Fruit fly (Drosophila melanogaster): ENCODE results near the gene CG13305.

The CG13305 gene

DNA sequence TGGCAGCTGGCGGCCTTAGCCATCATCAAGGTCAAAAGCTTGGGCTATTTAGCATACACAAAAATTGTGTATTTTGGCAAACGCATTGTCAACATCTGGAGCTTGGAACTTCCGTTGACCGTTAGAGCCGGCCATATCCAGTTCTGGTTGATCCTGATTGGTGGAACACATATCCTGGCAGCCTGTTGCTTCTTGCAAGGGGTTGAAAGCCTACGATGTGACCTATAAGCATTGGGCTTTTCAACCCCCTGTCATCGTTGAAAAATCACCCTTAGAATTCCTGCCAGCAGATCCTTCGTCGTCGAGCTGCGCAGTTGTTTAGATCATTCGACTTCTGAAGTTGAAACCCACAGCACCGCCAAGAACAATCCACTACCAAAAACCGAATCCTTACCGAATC lies at the start of gene CG13305, which contains the start of gene Pex7:
Gene CG13305, minus strand, starts transcription at position 2 of the 400 bp plus-strand sequence.
Gene Pex7, plus strand, starts transcription at position 325 of the 400 bp plus-strand sequence.
- TF ChIP-seq CG8478 (optimal IDR thresholded peaks at IDR 0.05) (no peak), CTCF (optimal IDR thresholded peaks at IDR 0.05) (no peak)

DNA sequence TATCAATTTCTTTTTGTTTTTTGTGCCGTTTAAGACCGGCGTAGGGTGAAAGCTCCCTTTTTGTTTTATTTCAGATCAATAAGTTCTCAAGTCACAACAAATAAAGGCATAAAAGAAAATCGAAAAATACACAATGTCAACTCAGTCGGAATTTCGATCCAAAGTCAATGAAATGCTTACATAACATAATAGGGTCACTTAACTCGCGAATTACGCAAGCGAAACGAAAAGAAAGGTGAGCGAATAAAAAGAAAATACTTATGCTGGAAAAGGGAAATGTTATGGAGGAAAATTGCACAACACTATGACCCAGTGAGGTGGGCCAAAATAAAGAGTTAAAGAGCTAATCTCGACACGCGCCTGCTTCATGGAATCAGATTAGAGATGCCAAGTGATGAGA lies 49.3 kb upstream of the CG13305 start:
- TF ChIP-seq CTCF (optimal IDR thresholded peaks at IDR 0.05), result no peak
- TF ChIP-seq CG8478 (optimal IDR thresholded peaks at IDR 0.05), result no peak

DNA sequence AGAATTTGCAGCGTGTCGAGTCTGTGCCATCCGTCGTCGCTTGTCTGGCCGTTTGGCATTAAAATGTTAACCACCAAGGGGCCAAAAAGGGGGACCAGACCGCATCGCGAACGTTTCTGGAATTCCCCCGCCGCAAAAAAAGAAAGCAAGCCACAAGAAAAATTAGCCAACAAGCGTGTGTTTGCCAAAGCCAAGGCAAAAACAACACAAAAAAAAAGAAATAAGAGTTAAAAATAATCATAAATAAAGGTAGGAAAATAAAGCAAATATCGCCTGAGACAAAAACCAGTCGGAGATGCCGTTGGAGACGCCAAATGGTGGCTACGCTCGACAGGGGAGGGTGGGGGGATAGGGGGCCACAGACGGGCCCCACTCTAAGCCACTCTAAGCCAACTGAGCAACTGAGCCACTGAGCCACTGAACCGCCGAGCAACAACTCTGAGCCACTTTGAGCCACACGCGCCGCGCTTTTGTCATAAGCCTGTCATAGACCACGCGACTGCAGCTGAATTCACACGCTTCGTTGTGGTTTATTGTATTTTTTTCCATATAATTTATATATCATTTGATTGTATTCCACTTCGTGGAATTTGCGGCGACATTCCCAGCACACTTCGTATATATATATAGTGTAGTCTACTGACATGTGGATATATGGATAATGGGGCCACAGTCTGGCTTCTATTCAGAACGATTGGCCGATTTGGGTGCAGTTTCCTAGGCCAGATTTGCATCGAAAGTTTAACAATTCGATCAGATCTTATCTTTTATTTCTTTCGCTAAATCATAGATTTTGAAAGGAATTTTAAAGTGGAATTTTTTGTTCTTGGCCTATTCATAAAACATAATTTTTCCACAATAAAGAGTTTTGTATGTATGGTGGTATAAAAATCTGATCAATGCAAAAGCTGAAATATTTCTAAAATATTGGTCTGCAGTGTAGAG lies 47.2 kb upstream of the CG13305 start:
- TF ChIP-seq CTCF (optimal IDR thresholded peaks at IDR 0.05), result no peak
- no peak for TF ChIP-seq CG8478 (optimal IDR thresholded peaks at IDR 0.05)

DNA sequence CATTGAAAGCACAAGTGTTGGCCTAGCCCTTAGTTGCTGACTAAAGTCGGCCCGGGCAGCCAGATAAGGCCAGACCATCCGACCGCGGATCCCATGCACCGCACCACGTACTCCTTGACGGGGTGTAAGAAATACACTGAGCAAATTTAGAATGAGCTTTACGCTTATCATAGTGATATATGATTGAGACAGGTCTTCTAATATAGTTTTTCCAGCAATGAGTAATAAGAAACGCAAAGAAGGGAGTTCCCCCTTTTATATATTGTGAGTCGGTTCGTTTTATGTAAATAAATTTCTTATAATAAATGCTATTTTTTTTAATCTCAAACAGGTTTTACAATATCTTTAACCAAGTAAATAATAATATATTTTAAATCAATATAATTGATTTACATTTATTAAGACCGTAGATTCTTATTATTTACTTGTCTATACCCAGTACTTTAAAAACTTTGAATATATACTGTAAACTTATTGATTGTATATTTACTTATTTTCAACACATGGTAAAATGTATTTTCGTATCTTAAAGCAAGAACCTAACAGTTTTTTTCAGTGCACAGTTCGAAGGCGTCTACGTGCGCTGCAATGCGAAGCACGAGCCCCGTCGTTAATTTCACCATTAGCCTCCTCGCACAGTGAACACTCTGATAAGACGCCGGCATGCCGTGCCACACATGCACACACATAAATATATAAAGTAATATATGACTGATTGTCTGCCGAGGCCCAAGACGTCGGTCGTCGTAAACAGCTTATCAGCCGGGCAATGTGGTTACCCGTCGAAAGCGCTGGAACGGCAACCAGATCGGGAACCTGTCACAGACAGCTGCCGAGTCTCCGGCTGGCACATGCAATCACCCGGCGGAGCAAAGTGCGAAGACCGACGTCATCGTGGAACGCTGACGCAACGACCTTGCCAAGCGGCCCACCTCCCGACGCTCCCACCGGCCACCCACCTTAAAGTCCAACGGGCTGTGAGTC lies 45.6 kb upstream of the CG13305 start:
- TF ChIP-seq CTCF (optimal IDR thresholded peaks at IDR 0.05) (no peak), CG8478 (optimal IDR thresholded peaks at IDR 0.05) (no peak)

DNA sequence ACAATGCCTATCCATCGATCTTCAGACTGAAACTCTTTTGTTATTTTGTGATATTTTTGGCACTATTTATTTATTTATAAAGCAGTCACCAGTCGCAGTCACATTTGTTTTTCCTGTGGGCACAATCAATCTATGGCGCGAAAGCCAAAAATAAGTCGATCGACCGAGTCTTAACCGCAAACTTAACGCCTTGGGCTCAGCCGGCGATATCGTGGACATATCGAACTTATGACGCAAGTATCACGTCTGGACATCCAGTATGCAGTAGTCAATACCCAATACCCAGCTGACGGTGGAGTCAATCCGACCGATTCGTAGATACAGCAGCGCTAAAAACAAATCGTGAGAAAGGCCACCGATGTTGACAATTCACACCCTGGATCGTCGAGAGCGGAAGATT lies 44.0 kb upstream of the CG13305 start:
- no peak for TF ChIP-seq CG8478 (optimal IDR thresholded peaks at IDR 0.05)
- TF ChIP-seq CTCF (optimal IDR thresholded peaks at IDR 0.05), result no peak

DNA sequence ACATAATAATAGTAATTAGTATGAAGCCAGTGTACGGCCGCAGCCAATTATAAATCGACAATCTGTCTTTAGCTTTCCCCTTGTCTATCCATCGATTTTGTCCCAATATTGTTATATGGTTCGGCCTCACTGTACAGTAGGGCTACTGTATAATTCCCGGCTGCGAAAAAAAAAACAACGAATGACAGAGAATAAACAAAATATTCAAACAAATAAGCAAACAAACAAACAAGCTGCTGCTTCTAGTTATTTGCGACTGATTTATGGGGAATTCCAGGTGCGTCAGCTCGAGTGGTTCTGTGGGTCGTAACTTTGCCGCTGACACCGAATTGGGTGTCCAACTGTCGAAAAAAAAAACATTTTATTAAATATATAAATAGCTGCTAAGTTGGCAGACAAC lies 43.1 kb upstream of the CG13305 start:
- TF ChIP-seq CTCF (optimal IDR thresholded peaks at IDR 0.05) (no peak), CG8478 (optimal IDR thresholded peaks at IDR 0.05) (no peak)

DNA sequence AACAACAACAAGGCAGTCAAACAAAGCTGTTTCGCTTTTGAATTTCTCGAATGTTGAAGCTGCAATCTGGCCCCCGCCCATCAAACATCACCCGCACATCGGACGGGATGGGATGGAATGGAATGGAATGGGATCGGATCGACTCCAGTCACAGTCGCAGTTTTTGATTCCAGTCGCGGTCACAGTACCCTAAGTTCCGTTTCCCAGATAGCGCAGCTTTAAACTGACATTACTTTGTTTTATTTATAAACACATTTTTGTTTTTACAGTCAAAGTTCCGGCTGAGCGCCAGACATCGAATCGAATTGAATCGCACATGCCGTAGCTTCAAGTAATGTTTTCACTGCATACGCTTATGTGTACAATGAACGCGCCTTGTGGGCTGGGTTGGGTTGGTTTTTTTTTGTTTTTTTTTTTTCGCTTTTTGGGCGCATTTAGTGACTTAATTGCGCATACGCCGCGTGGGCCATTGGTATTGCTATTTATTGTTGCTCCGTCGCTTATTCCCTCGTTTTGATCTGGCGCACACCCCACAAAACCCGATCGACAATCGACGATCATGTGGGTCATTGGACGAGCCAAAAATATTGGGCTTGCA lies 42.2 kb upstream of the CG13305 start:
- TF ChIP-seq CTCF (optimal IDR thresholded peaks at IDR 0.05) (no peak), CG8478 (optimal IDR thresholded peaks at IDR 0.05) (no peak)

DNA sequence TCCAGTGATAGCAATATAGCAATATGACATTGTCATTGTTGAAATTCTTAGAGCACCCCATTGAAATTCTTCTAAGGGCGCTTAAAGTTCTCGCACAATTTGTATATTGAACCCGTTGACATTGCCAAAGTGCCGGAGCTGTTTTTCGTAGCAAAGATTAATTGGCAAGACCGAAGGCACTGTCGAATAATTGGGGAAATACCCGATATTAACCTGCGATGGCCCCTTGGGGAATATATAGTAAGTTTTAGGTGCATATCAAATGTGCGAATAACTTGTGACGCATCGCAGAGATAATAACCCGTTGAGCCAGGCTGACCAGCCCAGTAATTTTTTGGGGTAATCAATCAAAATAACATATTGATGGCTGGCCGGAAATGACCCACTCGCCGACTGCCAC lies 40.0 kb upstream of the CG13305 start:
- TF ChIP-seq CTCF (optimal IDR thresholded peaks at IDR 0.05) (no peak), CG8478 (optimal IDR thresholded peaks at IDR 0.05) (no peak)

DNA sequence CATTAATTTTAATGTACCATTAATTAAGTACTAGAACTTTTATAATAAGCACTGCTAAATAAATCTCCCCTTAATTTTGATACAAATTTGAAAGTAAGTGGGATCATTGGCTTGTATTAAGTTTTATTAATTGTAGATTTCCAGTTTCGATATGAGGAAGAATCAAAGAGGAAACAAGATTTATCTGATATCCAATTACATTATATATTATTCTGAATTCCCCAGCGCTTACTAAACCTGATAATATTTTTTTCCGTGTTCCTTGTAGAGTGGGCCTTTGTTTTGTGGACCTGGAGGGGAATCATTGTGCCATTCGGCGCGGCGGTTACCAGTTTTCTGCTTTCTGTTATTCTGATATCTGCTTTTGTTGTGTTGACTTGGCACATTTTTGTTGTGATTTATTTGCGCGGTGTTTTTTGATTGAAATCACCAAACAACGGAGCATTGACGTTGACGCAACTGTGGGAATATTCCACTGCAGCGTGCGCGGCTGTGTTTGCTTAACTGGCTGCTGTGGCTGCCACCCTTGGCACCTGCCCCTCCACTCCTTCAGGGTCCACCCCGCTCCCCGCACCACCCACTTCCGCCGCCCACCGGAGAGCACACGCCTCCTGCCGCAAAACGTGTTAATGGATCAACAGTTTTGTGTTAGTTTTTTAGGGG lies 37.9 kb upstream of the CG13305 start:
- TF ChIP-seq CG8478 (optimal IDR thresholded peaks at IDR 0.05), result no peak
- TF ChIP-seq CTCF (optimal IDR thresholded peaks at IDR 0.05), result no peak

DNA sequence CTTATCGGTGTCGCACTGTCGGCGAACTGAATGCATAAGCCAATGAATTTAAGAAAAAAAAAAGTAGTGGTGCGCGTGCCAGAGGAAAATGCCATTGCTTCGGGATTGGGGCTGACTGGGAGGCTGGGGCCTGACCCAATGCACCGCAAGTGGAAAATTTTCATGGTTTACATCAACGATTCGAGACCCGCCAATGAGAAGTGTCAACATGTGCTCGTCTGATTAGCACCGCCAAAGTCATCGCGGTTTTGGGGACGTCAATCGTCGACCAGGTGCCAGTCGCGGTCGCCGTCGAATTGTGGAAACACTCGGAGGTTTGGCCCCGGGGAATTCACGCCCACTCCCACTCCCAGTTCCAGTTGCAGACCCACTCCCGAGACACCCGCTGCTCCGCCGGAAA lies 37.2 kb upstream of the CG13305 start:
- TF ChIP-seq CG8478 (optimal IDR thresholded peaks at IDR 0.05) (no peak), CTCF (optimal IDR thresholded peaks at IDR 0.05) (no peak)

DNA sequence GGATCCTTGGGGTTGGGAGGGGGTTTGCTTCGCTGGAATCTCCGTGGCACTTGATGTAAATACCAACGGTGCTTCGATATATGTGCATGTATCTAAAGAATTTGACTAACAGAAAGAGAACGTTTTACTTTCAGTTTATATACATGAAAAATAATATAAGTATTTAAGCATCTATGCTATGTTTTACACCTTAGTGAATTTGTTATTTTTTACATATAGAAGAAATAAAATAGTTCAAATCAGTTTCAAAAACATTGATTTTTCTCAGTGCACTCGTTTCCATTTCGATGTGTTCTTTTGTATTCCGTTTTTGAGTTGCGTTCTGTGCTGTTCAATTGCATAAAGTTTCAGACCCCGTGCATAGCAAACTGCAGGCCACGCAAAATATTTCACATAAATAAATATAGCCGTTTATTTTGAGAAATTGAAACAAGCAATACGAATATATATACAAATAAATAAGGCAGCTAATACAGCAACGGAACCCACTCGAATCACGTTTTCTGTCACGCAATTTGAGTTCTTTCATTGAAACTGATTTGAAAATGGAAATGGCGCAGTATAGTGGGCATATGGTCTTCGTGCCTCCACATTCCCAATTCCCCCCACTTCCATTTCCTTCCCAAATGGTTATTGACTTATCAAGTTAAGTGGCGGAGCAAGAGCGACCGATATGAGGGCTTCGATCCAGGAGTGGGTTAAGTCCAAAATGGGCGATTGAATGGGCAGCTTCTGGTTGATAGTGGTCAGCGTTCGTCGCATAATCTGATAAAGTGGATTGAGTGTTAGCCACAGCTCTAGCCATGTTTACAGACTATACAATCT lies 36.1 kb upstream of the CG13305 start:
- TF ChIP-seq CG8478 (optimal IDR thresholded peaks at IDR 0.05) (no peak), CTCF (optimal IDR thresholded peaks at IDR 0.05) (no peak)

DNA sequence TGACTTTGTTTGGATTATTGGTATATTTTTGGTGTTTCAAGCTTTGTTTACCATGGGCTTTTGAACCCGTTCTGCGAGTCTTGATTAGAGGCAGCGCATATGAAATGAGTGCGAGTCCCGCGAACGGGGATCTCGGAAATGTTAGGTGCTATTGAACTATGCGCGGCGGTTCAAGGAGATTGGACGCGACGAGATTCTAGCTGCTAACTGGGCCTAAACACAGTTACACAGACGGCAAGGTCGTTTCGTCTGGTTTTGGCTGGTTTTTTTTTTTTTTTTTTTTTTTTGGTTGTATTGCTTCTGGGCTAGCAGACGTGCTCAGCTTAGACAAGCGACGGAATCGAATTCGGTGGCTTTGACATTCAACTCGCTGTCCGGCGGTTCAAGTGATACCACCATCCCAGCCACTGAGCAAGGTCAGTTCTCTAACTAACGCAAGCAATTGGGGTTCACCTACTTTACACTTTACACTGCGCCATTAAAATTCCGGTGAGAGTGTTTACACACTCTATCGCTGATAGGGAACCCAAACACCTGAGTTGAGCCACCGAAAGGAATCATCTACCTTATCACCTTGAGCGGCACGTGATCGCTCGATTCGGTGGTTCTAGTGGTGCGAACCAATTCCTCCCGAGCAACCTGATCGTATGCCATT lies 35.4 kb upstream of the CG13305 start:
- no peak for TF ChIP-seq CTCF (optimal IDR thresholded peaks at IDR 0.05)
- TF ChIP-seq CG8478 (optimal IDR thresholded peaks at IDR 0.05), result no peak

DNA sequence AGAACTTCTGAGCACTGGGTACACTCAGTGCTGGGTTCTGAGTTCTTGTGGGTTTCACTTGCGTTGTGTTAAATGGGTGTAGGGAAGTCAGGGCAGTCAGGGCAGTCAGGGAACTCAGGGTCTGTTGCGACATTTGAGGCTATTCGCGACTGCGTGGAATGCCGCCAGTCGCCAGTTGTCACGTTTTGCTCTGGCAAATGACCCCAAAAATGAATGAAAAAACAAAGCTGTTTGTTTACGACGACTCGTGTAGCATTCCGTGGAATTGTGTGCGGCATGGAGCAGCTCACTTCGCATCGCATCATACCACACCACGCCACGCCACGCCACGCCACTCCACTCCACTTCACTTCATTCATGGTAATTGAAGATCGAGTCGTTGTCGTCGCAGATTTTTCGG lies 34.6 kb upstream of the CG13305 start:
- no peak for TF ChIP-seq CG8478 (optimal IDR thresholded peaks at IDR 0.05)
- no peak for TF ChIP-seq CTCF (optimal IDR thresholded peaks at IDR 0.05)

Measured in S2 (cell line).